Fruit fly (Drosophila melanogaster): ENCODE measurements around the gene CG3191.

CG3191 gene

dm6 chrX:2294474-2295434 is 43.0 kb upstream of the CG3191 start (continued):
- TF ChIP-seq sr (GFP tag; IDR thresholded peaks at IDR 0.05) (peak; percentile 19; the same call in 1 of the 3 replicates), bcd (GFP tag; optimal IDR thresholded peaks at IDR 0.05) (peak; percentile 16), CG12104 (GFP tag; optimal IDR thresholded peaks at IDR 0.05) (no peak), CG2129 (GFP tag; IDR thresholded peaks at IDR 0.05; ENCODE audit: partially characterized antibody) (no peak), trh (GFP tag; optimal IDR thresholded peaks at IDR 0.05) (no peak), CG8765 (GFP tag; IDR thresholded peaks at IDR 0.05) (no peak), repo (GFP tag; optimal IDR thresholded peaks at IDR 0.05) (no peak), Meics (GFP tag; optimal IDR thresholded peaks at IDR 0.05) (peak; percentile 21), fd96Cb (tag; optimal IDR thresholded peaks at IDR 0.05) (peak; percentile 7), pnt (GFP tag; optimal IDR thresholded peaks at IDR 0.05) (peak; percentile 14), CG10543 (GFP tag; optimal IDR thresholded peaks at IDR 0.05) (peak; percentile 27), slbo (GFP tag; IDR thresholded peaks at IDR 0.05) (no peak), ranshi (GFP tag; IDR thresholded peaks at IDR 0.05) (no peak), seq (GFP tag; IDR thresholded peaks at IDR 0.05) (no peak), CG2120 (GFP tag; optimal IDR thresholded peaks at IDR 0.05) (no peak), Ada2b (GFP tag; IDR thresholded peaks at IDR 0.05) (no peak), tin (GFP tag; optimal IDR thresholded peaks at IDR 0.05) (no peak), Drgx (GFP tag; IDR thresholded peaks at IDR 0.05) (peak; percentile 55), dpn (GFP tag; optimal IDR thresholded peaks at IDR 0.05) (peak in 1 of 2 experiments; percentile 24), Trl (optimal IDR thresholded peaks at IDR 0.05) (peak; percentile 47 to 59), Trl (GFP tag; optimal IDR thresholded peaks at IDR 0.05) (peak; percentile 63), gt (GFP tag; IDR thresholded peaks at IDR 0.05) (no peak), wek (GFP tag; optimal IDR thresholded peaks at IDR 0.05) (peak; percentile 38), CoRest (tag; optimal IDR thresholded peaks at IDR 0.05) (peak; percentile 8), CG34422 (GFP tag; IDR thresholded peaks at IDR 0.05) (no peak), ewg (GFP tag; optimal IDR thresholded peaks at IDR 0.05) (peak; percentile 11), PHDP (tag; optimal IDR thresholded peaks at IDR 0.05) (no peak), so (GFP tag; IDR thresholded peaks at IDR 0.05) (no peak), CG3281 (GFP tag; optimal IDR thresholded peaks at IDR 0.05) (no peak), Antp (GFP tag; optimal IDR thresholded peaks at IDR 0.05) (peak; percentile 21), aop (GFP tag; IDR thresholded peaks at IDR 0.05) (no peak), CG18764 (GFP tag; optimal IDR thresholded peaks at IDR 0.05) (no peak), stc (GFP tag; IDR thresholded peaks at IDR 0.05) (peak; percentile 24; the same call in 1 of the 2 replicates), Side (GFP tag; optimal IDR thresholded peaks at IDR 0.05) (peak; percentile 38), bbx (GFP tag; IDR thresholded peaks at IDR 0.05; ENCODE audit: partially characterized antibody) (no peak), dmrt11E (tag; optimal IDR thresholded peaks at IDR 0.05) (peak; percentile 29), CG15011 (GFP tag; optimal IDR thresholded peaks at IDR 0.05) (peak; percentile 1), CG4328 (GFP tag; optimal IDR thresholded peaks at IDR 0.05) (peak; percentile 45), dimm (GFP tag; IDR thresholded peaks at IDR 0.05) (0 out of 2 replicates have a peak, but pooled peaks have one; percentile 35), CG8089 (GFP tag; optimal IDR thresholded peaks at IDR 0.05) (peak; percentile 27), zfh1 (GFP tag; IDR thresholded peaks at IDR 0.05) (peak; percentile 47; the same call in 1 of the 3 replicates), Xrp1 (GFP tag; IDR thresholded peaks at IDR 0.05) (peak; percentile 51), hkb (optimal IDR thresholded peaks at IDR 0.05) (no peak), hkb (GFP tag; IDR thresholded peaks at IDR 0.05) (peak; percentile 26; the same call in 1 of the 2 replicates), CG2678 (tag; optimal IDR thresholded peaks at IDR 0.05) (peak; percentile 21), CG12236 (GFP tag; optimal IDR thresholded peaks at IDR 0.05) (peak; percentile 20), Asciz (GFP tag; optimal IDR thresholded peaks at IDR 0.05) (peak; percentile 11), chn (GFP tag; optimal IDR thresholded peaks at IDR 0.05) (no peak), CG17912 (GFP tag; optimal IDR thresholded peaks at IDR 0.05) (no peak), Sox100B (GFP tag; optimal IDR thresholded peaks at IDR 0.05) (peak; percentile 3)

All from whole organism, embryonic.